Fruit fly (Drosophila melanogaster) whole organism, embryonic: ENCODE measurements around the gene CG17376.
A peak's percentile ranks its signal among the peaks of the same experiment; 100 is the strongest.

Experiments used
- B-H2 ChIP-seq: fragments of 200-800 bp; sonication (Bioruptor generic); optimal IDR thresholded peaks from 2 replicates; lab custom pipeline; 2018; ENCODE audit warnings: missing biosample characterization, mild to moderate bottlenecking, missing genetic modification characterization
- CG11504 ChIP-seq: fragments of 200-800 bp; sonication (Bioruptor generic); optimal IDR thresholded peaks from 3 replicates; lab custom pipeline; 2019; ENCODE audit warnings: missing biosample characterization, mild to moderate bottlenecking, missing genetic modification characterization, moderate library complexity
- CG11695 ChIP-seq: fragments of 200-800 bp; sonication (Bioruptor generic); IDR thresholded peaks from 3 replicates; pipeline ENCODE4 v1.3.6; 2022; ENCODE audit warnings: missing biosample characterization, missing genetic modification characterization
- CG12104 ChIP-seq: fragments of 200-800 bp; sonication (Bioruptor generic); optimal IDR thresholded peaks from 3 replicates; lab custom pipeline; 2016; ENCODE audit warnings: missing biosample characterization, missing genetic modification characterization
- CG12769 ChIP-seq: fragments of 200-800 bp; sonication (Bioruptor generic); optimal IDR thresholded peaks from 2 replicates; lab custom pipeline; 2019; ENCODE audit warnings: missing biosample characterization, mild to moderate bottlenecking, missing genetic modification characterization, moderate library complexity
- CG1602 ChIP-seq: fragments of 200-800 bp; sonication (Bioruptor generic); optimal IDR thresholded peaks from 3 replicates; lab custom pipeline; 2016; ENCODE audit warnings: missing biosample characterization, missing genetic modification characterization
- CG17568 ChIP-seq: fragments of 200-800 bp; sonication (Bioruptor generic); optimal IDR thresholded peaks from 2 replicates; lab custom pipeline; 2018; ENCODE audit warnings: missing biosample characterization, mild to moderate bottlenecking, missing genetic modification characterization, moderate library complexity
- CG2116 ChIP-seq: fragments of 200-800 bp; sonication (Bioruptor generic); optimal IDR thresholded peaks from 3 replicates; lab custom pipeline; 2018; ENCODE audit warnings: missing biosample characterization, mild to moderate bottlenecking, missing genetic modification characterization
- CG31388 ChIP-seq: fragments of 200-800 bp; sonication (Bioruptor generic); optimal IDR thresholded peaks from 2 replicates; lab custom pipeline; 2016; ENCODE audit warnings: missing biosample characterization, missing genetic modification characterization
- CG4282 ChIP-seq: fragments of 200-800 bp; sonication (Bioruptor generic); optimal IDR thresholded peaks from 2 replicates; lab custom pipeline; 2016; ENCODE audit warnings: missing biosample characterization, missing genetic modification characterization
- CG6175 ChIP-seq: fragments of 200-800 bp; sonication (Bioruptor generic); IDR thresholded peaks from 3 replicates; pipeline ENCODE4 v1.3.6; 2022; ENCODE audit warnings: missing biosample characterization, missing genetic modification characterization
- CG7271 ChIP-seq: fragments of 200-800 bp; sonication (Bioruptor generic); optimal IDR thresholded peaks from 2 replicates; lab custom pipeline; 2018; ENCODE audit warnings: missing biosample characterization, mild to moderate bottlenecking, missing genetic modification characterization, moderate library complexity
- CG7786 ChIP-seq: fragments of 200-800 bp; sonication (Bioruptor generic); optimal IDR thresholded peaks from 2 replicates; lab custom pipeline; 2016; ENCODE audit warnings: missing biosample characterization, missing genetic modification characterization
- CG8478 ChIP-seq: fragments of >200 bp; optimal IDR thresholded peaks from 2 replicates; lab custom pipeline; 2018
- Dad ChIP-seq: fragments of 200-800 bp; sonication (Bioruptor generic); optimal IDR thresholded peaks from 3 replicates; lab custom pipeline; 2016; ENCODE audit warnings: missing biosample characterization, missing genetic modification characterization
- HLHmδ ChIP-seq: fragments of 200-800 bp; sonication (Bioruptor generic); optimal IDR thresholded peaks from 2 replicates; lab custom pipeline; 2018; ENCODE audit warnings: missing biosample characterization, mild to moderate bottlenecking, missing genetic modification characterization, moderate library complexity
- Hr78 ChIP-seq, 2 experiments: fragments of 200-800 bp in 1 of 2; fragments of >200 bp in 1 of 2; sonication (Bioruptor generic) in 1 of 2; optimal IDR thresholded peaks; 2 replicates each; lab custom pipeline; 2017 to 2019; ENCODE audit warnings: missing biosample characterization in 2 of 2, missing genetic modification characterization in 2 of 2, mild to moderate bottlenecking in 1 of 2, moderate library complexity in 1 of 2
- Jarid2 ChIP-seq: fragments of 200-800 bp; sonication (Bioruptor generic); optimal IDR thresholded peaks from 3 replicates; lab custom pipeline; 2017; ENCODE audit warnings: mild to moderate bottlenecking, missing biosample characterization, missing genetic modification reagents, missing genetic modification characterization
- Med ChIP-seq: fragments of 200-800 bp; sonication (Bioruptor generic); peaks from one replicate; lab custom pipeline; 2016; ENCODE audit warnings: missing biosample characterization, missing genetic modification characterization, mild to moderate bottlenecking, inconsistent platforms, moderate library complexity
- Mrtf ChIP-seq: fragments of 200-800 bp; sonication (Bioruptor generic); IDR thresholded peaks from 3 replicates; pipeline ENCODE4 v1.3.6; 2022; ENCODE audit warnings: missing biosample characterization, missing genetic modification characterization
- Nf-YA ChIP-seq: fragments of 200-800 bp; sonication (Bioruptor generic); IDR thresholded peaks from 2 replicates; pipeline ENCODE4 v1.3.6; 2022; ENCODE audit warnings: missing biosample characterization, missing genetic modification characterization
- Nf-YB ChIP-seq: fragments of 200-800 bp; sonication (Bioruptor generic); optimal IDR thresholded peaks from 3 replicates; lab custom pipeline; 2019; ENCODE audit warnings: missing biosample characterization, mild to moderate bottlenecking, missing genetic modification characterization, moderate library complexity
- abd-A ChIP-seq: fragments of 200-800 bp; sonication (Bioruptor generic); optimal IDR thresholded peaks from 3 replicates; lab custom pipeline; 2019; ENCODE audit warnings: missing biosample characterization, mild to moderate bottlenecking, missing genetic modification characterization, moderate library complexity
- ara ChIP-seq: fragments of 200-800 bp; sonication (Bioruptor generic); IDR thresholded peaks from 2 replicates; pipeline ENCODE4 v1.3.6; 2022; ENCODE audit warnings: missing biosample characterization, missing genetic modification characterization
- cas ChIP-seq: fragments of 200-800 bp; sonication (Bioruptor generic); IDR thresholded peaks from 2 replicates; pipeline ENCODE4 v1.3.6; 2022; ENCODE audit warnings: missing biosample characterization, missing genetic modification characterization
- cg ChIP-seq: fragments of 200-800 bp; sonication (Bioruptor generic); optimal IDR thresholded peaks from 3 replicates; lab custom pipeline; 2019; ENCODE audit warnings: missing biosample characterization, mild to moderate bottlenecking, missing genetic modification characterization, moderate library complexity
- chif ChIP-seq, 2 experiments: fragments of 200-800 bp; sonication (Bioruptor generic); optimal IDR thresholded peaks; 3 replicates each; lab custom pipeline; 2016; ENCODE audit warnings: missing biosample characterization in 2 of 2, missing genetic modification characterization in 2 of 2
- chm ChIP-seq: fragments of 200-800 bp; sonication (Bioruptor generic); IDR thresholded peaks from 2 replicates; pipeline ENCODE4 v1.3.6; 2022; ENCODE audit warnings: missing biosample characterization, missing genetic modification characterization
- ci ChIP-seq: fragments of 200-800 bp; sonication (Bioruptor generic); IDR thresholded peaks from 3 replicates; pipeline ENCODE4 v1.3.6; 2022; ENCODE audit warnings: missing biosample characterization, missing genetic modification characterization
- crol ChIP-seq: fragments of 200-800 bp; sonication (Bioruptor generic); IDR thresholded peaks from 2 replicates; pipeline ENCODE4 v1.3.6; 2022; ENCODE audit warnings: missing biosample characterization, missing genetic modification characterization
- dm ChIP-seq: fragments of 200-800 bp; sonication (Bioruptor generic); optimal IDR thresholded peaks from 3 replicates; lab custom pipeline; 2016; ENCODE audit warnings: missing biosample characterization, missing genetic modification characterization
- ewg ChIP-seq: fragments of 200-800 bp; sonication (Bioruptor generic); optimal IDR thresholded peaks from 3 replicates; lab custom pipeline; 2017; ENCODE audit warnings: mild to moderate bottlenecking, missing biosample characterization, missing genetic modification reagents, missing genetic modification characterization
- exex ChIP-seq: fragments of 200-800 bp; sonication (Bioruptor generic); optimal IDR thresholded peaks from 4 replicates; lab custom pipeline; 2018; ENCODE audit warnings: missing biosample characterization, mild to moderate bottlenecking, missing genetic modification characterization, moderate library complexity
- ftz-f1 ChIP-seq: fragments of 200-800 bp; sonication (Bioruptor generic); optimal IDR thresholded peaks from 2 replicates; lab custom pipeline; 2016; ENCODE audit warnings: missing biosample characterization, missing genetic modification characterization
- gsb-n ChIP-seq: fragments of 200-800 bp; sonication (Bioruptor generic); optimal IDR thresholded peaks from 3 replicates; lab custom pipeline; 2018; ENCODE audit warnings: missing biosample characterization, mild to moderate bottlenecking, missing genetic modification characterization
- lab ChIP-seq: fragments of 200-800 bp; sonication (Bioruptor generic); optimal IDR thresholded peaks from 3 replicates; lab custom pipeline; 2017; ENCODE audit warnings: missing biosample characterization, missing genetic modification characterization, mild to moderate bottlenecking, moderate library complexity, missing genetic modification reagents
- nmo ChIP-seq: fragments of 200-800 bp; sonication (Bioruptor generic); optimal IDR thresholded peaks from 2 replicates; lab custom pipeline; 2018; ENCODE audit warnings: missing biosample characterization, mild to moderate bottlenecking, missing genetic modification characterization, moderate library complexity
- pan ChIP-seq, 4 experiments: fragments of >200 bp in 3 of 4; fragments of 200-800 bp in 1 of 4; sonication (Bioruptor generic) in 1 of 4; optimal IDR thresholded peaks in 3 of 4; IDR thresholded peaks in 1 of 4; 2 replicates each; pipeline versions ENCODE4 v1.3.6 to Lab custom; 2017 to 2022; ENCODE audit warnings: missing biosample characterization in 2 of 4, missing genetic modification characterization in 2 of 4, mixed read lengths in 1 of 4
- pb ChIP-seq: fragments of 200-800 bp; sonication (Bioruptor generic); optimal IDR thresholded peaks from 3 replicates; lab custom pipeline; 2016; ENCODE audit warnings: missing biosample characterization, missing genetic modification characterization
- pfk ChIP-seq: fragments of 200-800 bp; sonication (Bioruptor generic); optimal IDR thresholded peaks from 2 replicates; lab custom pipeline; 2018; ENCODE audit warnings: missing biosample characterization, mild to moderate bottlenecking, missing genetic modification characterization, moderate library complexity
- pnt ChIP-seq: fragments of 200-800 bp; sonication (Bioruptor generic); optimal IDR thresholded peaks from 3 replicates; lab custom pipeline; 2016; ENCODE audit warnings: missing biosample characterization, missing genetic modification characterization
- row ChIP-seq: fragments of 200-800 bp; sonication (Bioruptor generic); IDR thresholded peaks from 3 replicates; pipeline ENCODE4 v1.3.6; 2022; ENCODE audit warnings: missing biosample characterization, missing genetic modification characterization
- salm ChIP-seq: fragments of 200-800 bp; sonication (Bioruptor generic); optimal IDR thresholded peaks from 2 replicates; lab custom pipeline; 2018; ENCODE audit warnings: missing biosample characterization, mild to moderate bottlenecking, missing genetic modification characterization
- slbo ChIP-seq: fragments of 200-800 bp; sonication (Bioruptor generic); IDR thresholded peaks from 2 replicates; pipeline ENCODE4 v1.3.6; 2022; ENCODE audit warnings: missing biosample characterization, missing genetic modification characterization
- sna ChIP-seq: fragments of 200-800 bp; sonication (Bioruptor generic); IDR thresholded peaks from 2 replicates; pipeline ENCODE4 v1.3.6; 2022; ENCODE audit warnings: missing biosample characterization, missing genetic modification characterization; ENCODE audit not compliant: partially characterized antibody
- stc ChIP-seq: fragments of 200-800 bp; sonication (Bioruptor generic); IDR thresholded peaks from 2 replicates; pipeline ENCODE4 v1.3.6; 2022; ENCODE audit warnings: missing biosample characterization, missing genetic modification characterization
- sug ChIP-seq: fragments of 200-800 bp; optimal IDR thresholded peaks from 2 replicates; lab custom pipeline; 2019; ENCODE audit warnings: missing biosample characterization, mild to moderate bottlenecking, missing genetic modification characterization, moderate library complexity
- tin ChIP-seq: fragments of 200-800 bp; sonication (Bioruptor generic); optimal IDR thresholded peaks from 3 replicates; lab custom pipeline; 2016; ENCODE audit warnings: missing biosample characterization, missing genetic modification characterization
- tll ChIP-seq, 2 experiments: fragments of 200-800 bp in 1 of 2; fragments of >200 bp in 1 of 2; sonication (Bioruptor generic) in 1 of 2; optimal IDR thresholded peaks; 2 replicates each; lab custom pipeline; 2017 to 2019; ENCODE audit warnings: missing biosample characterization in 2 of 2, missing genetic modification characterization in 2 of 2, mild to moderate bottlenecking in 1 of 2, moderate library complexity in 1 of 2
- twi ChIP-seq: fragments of 200-800 bp; optimal IDR thresholded peaks from 2 replicates; lab custom pipeline; 2019; ENCODE audit warnings: missing biosample characterization, mild to moderate bottlenecking, missing genetic modification characterization, moderate library complexity

Gene CG17376

dm6 chr2L:6818357-6818756 is 17.7 kb upstream of the CG17376 start (continued):
- no peak for TF ChIP-seq HLHmδ (GFP tag; lab: Kevin White, UChicago)
- TF ChIP-seq CG7271 (tag; lab: Kevin White, UChicago): peak; percentile 7
- no peak for TF ChIP-seq gsb-n (tag; lab: Kevin White, UChicago)
- TF ChIP-seq chm (GFP tag; lab: Robert Waterston, UW): no peak
- TF ChIP-seq dm (GFP tag; lab: Kevin White, UChicago): no peak
- no peak for TF ChIP-seq lab
- peak; percentile 66 for TF ChIP-seq Med (GFP tag; lab: Kevin White, UChicago)
- no peak for TF ChIP-seq CG1602 (GFP tag; lab: Kevin White, UChicago)
- TF ChIP-seq CG12769 (tag; lab: Kevin White, UChicago): no peak
- TF ChIP-seq CG4282: no peak
- TF ChIP-seq tll (GFP tag; optimal IDR thresholded peaks at IDR 0.05; lab: Kevin White, UChicago): peak in 1 of 2 experiments; percentile 46
- TF ChIP-seq chif (GFP tag; optimal IDR thresholded peaks at IDR 0.05; lab: Kevin White, UChicago): peak in 1 of 2 experiments; percentile 5
- no peak for TF ChIP-seq CG31388
- no peak for TF ChIP-seq cas (GFP tag; lab: Robert Waterston, UW)
- TF ChIP-seq twi: peak; percentile 3
- no peak for TF ChIP-seq Hr78 (GFP tag; optimal IDR thresholded peaks at IDR 0.05; lab: Kevin White, UChicago)

dm6 chr2L:6817493-6817892 is 16.8 kb upstream of the CG17376 start:
- TF ChIP-seq pan (optimal IDR thresholded peaks at IDR 0.05; lab: Kevin White, UChicago): no peak
- no peak for TF ChIP-seq pan (GFP tag; optimal IDR thresholded peaks at IDR 0.05 in 1 of 2, IDR thresholded peaks at IDR 0.05 in 1 of 2)
- TF ChIP-seq ftz-f1 (GFP tag; lab: Kevin White, UChicago): peak; percentile 47
- TF ChIP-seq tin (GFP tag; lab: Kevin White, UChicago): no peak
- TF ChIP-seq ci (GFP tag; lab: Robert Waterston, UW): no peak
- no peak for TF ChIP-seq CG11504 (tag; lab: Kevin White, UChicago)
- TF ChIP-seq CG1602 (GFP tag; lab: Kevin White, UChicago): no peak
- no peak for TF ChIP-seq ara (GFP tag; lab: Robert Waterston, UW)
- peak; percentile 44 for TF ChIP-seq cg
- 0 out of 2 replicates have a peak, but pooled peaks have one; percentile 13 for TF ChIP-seq stc (GFP tag; lab: Robert Waterston, UW)
- peak; percentile 81 for TF ChIP-seq pfk
- no peak for TF ChIP-seq CG8478
- TF ChIP-seq pb: no peak
- TF ChIP-seq nmo (GFP tag; lab: Kevin White, UChicago): no peak
- no peak for TF ChIP-seq CG17568 (GFP tag; lab: Kevin White, UChicago)
- no peak for TF ChIP-seq CG2116 (GFP tag; lab: Kevin White, UChicago)
- peak; percentile 99 for TF ChIP-seq crol (GFP tag; lab: Robert Waterston, UW)
- peak; percentile 22 for TF ChIP-seq Jarid2 (GFP tag; lab: Kevin White, UChicago)
- TF ChIP-seq salm (tag; lab: Kevin White, UChicago): no peak
- TF ChIP-seq Nf-YB (GFP tag; lab: Kevin White, UChicago): peak; percentile 99
- TF ChIP-seq exex (tag; lab: Kevin White, UChicago): peak; percentile 59
- no peak for TF ChIP-seq slbo (GFP tag; lab: Robert Waterston, UW)
- 0 out of 3 replicates have a peak, but pooled peaks have one; percentile 14 for TF ChIP-seq Mrtf (GFP tag; lab: Robert Waterston, UW)
- no peak for TF ChIP-seq row
- TF ChIP-seq CG12104: no peak
- 0 out of 3 replicates have a peak, but pooled peaks have one; percentile 10 for TF ChIP-seq CG11695
- TF ChIP-seq CG7786: no peak
- TF ChIP-seq Nf-YA (GFP tag; lab: Robert Waterston, UW): peak; percentile 99
- no peak for TF ChIP-seq Dad (GFP tag; lab: Kevin White, UChicago)
- peak; percentile 73 for TF ChIP-seq ewg (GFP tag; lab: Kevin White, UChicago)
- TF ChIP-seq B-H2 (GFP tag; lab: Kevin White, UChicago): no peak
- TF ChIP-seq sug (tag; lab: Kevin White, UChicago): peak; percentile 85
- TF ChIP-seq CG6175 (GFP tag; lab: Robert Waterston, UW): no peak
- TF ChIP-seq sna (GFP tag; lab: Robert Waterston, UW): no peak
- TF ChIP-seq pnt (GFP tag; lab: Kevin White, UChicago): no peak
- peak; percentile 66 for TF ChIP-seq abd-A
